Worm (Caenorhabditis elegans): ENCODE measurements around the gene tars-1.
A peak's percentile ranks its signal among the peaks of the same experiment; 100 is the strongest.

tars-1 gene

DNA sequence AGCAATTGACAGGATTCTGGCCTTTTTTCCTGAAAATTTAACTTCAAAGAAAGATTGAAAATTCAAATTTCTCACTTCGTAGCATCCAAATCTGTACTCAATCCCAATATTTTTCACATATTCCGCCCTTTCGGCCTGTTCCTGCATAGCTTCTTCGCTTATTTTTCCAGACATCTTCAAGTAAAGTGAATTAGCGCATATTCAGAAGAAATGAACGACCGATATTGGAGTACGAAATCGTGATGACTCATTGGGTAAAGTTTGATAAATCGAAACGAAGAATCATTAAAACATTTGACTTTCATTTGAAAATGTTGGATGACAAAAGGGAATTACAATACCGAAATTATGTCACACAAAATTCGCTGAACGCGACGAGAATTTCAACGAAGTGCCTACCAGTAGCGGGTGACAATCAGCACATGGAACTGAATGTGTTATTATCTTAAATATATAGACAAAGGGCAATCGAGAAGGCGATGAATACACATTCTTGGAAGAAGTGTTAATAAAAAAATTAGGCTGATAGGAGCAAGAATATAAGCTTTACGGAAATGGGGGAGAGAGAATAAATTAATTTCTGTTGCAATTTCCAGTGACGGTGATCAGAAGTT lies 44.4 kb downstream of the tars-1 start, which contains the start of gene coa-7:
TSS of gene coa-7 (minus strand) at position 174 of the 614 bp plus-strand sequence.
- TF ChIP-seq tlf-1 (GFP tag; optimal IDR thresholded peaks at IDR 0.05) (peak; percentile 37), F52B5.7 (tag; optimal IDR thresholded peaks at IDR 0.05) (peak; percentile 77), ztf-18 (tag; optimal IDR thresholded peaks at IDR 0.05) (peak; percentile 59), F49E8.2 (tag; optimal IDR thresholded peaks at IDR 0.05; ENCODE audit: insufficient read depth) (peak; percentile 92), B0336.3 (GFP tag; IDR thresholded peaks at IDR 0.05) (peak; percentile 84), him-1 (tag; optimal IDR thresholded peaks at IDR 0.05) (peak; percentile 26), ZK185.1 (tag; optimal IDR thresholded peaks at IDR 0.05; ENCODE audit: poor library complexity, severe bottlenecking) (peak; percentile 24), Y79H2A.3 (GFP tag; conservative IDR thresholded peaks at IDR 0.05) (0 out of 2 replicates have a peak, but pooled peaks have one; percentile 27), attf-5 (GFP tag; optimal IDR thresholded peaks at IDR 0.05) (peak; percentile 16), ztf-3 (GFP tag; optimal IDR thresholded peaks at IDR 0.05) (no peak), dox-1 (GFP tag; IDR thresholded peaks at IDR 0.05) (no peak), pha-4 (tag; optimal IDR thresholded peaks at IDR 0.05) (no peak), lin-26 (GFP tag; IDR thresholded peaks at IDR 0.05) (peak; percentile 43; the same call in 1 of the 2 replicates), ceh-40 (GFP tag; IDR thresholded peaks at IDR 0.05) (no peak), ceh-58 (GFP tag; IDR thresholded peaks at IDR 0.05) (0 out of 2 replicates have a peak, but pooled peaks have one; percentile 47), nfya-2 (GFP tag; IDR thresholded peaks at IDR 0.05) (no peak), cebp-1 (GFP tag; IDR thresholded peaks at IDR 0.05) (no peak), cebp-1 (tag; optimal IDR thresholded peaks at IDR 0.05) (peak; percentile 40), bed-2 (GFP tag; IDR thresholded peaks at IDR 0.05) (no peak), F37B4.10 (GFP tag; IDR thresholded peaks at IDR 0.05) (no peak), nhr-179 (tag; optimal IDR thresholded peaks at IDR 0.05) (no peak), C17E4.6 (GFP tag; IDR thresholded peaks at IDR 0.05) (no peak), F57A8.1 (GFP tag; optimal IDR thresholded peaks at IDR 0.05) (no peak), hmg-20 (GFP tag; IDR thresholded peaks at IDR 0.05) (no peak), mes-4 (tag; optimal IDR thresholded peaks at IDR 0.05) (peak; percentile 19), lsl-1 (GFP tag; optimal IDR thresholded peaks at IDR 0.05) (peak; percentile 41), T26A5.8 (tag; optimal IDR thresholded peaks at IDR 0.05) (no peak), ccch-3 (GFP tag; optimal IDR thresholded peaks at IDR 0.05) (no peak), repo-1 (tag; optimal IDR thresholded peaks at IDR 0.05) (peak; percentile 75), ama-1 (optimal IDR thresholded peaks at IDR 0.05) (no peak), ama-1 (GFP tag; optimal IDR thresholded peaks at IDR 0.05) (no peak), athp-1 (tag; optimal IDR thresholded peaks at IDR 0.05) (peak; percentile 73), mxl-1 (tag; optimal IDR thresholded peaks at IDR 0.05) (no peak), tbp1 (GFP tag; optimal IDR thresholded peaks at IDR 0.05) (peak; percentile 22), zfh-2 (GFP tag; conservative IDR thresholded peaks at IDR 0.05) (no peak), F10E7.11 (tag; optimal IDR thresholded peaks at IDR 0.05) (no peak), hmg-1.2 (GFP tag; IDR thresholded peaks at IDR 0.05) (peak; percentile 25; the same call in 1 of the 2 replicates), madf-3 (GFP tag; IDR thresholded peaks at IDR 0.05) (peak; percentile 66), ceh-79 (tag; optimal IDR thresholded peaks at IDR 0.05) (peak; percentile 65), F39B2.1 (GFP tag; IDR thresholded peaks at IDR 0.05) (0 out of 2 replicates have a peak, but pooled peaks have one; percentile 9), hsf-1 (GFP tag; IDR thresholded peaks at IDR 0.05) (peak; percentile 55; the same call in 1 of the 2 replicates), gei-17 (GFP tag; optimal IDR thresholded peaks at IDR 0.05) (no peak), unc-130 (GFP tag; optimal IDR thresholded peaks at IDR 0.05) (no peak), pbrm-1 (GFP tag; IDR thresholded peaks at IDR 0.05) (peak; percentile 61), mcd-1 (GFP tag; IDR thresholded peaks at IDR 0.05) (0 out of 2 replicates have a peak, but pooled peaks have one; percentile 30), T07F8.4 (tag; optimal IDR thresholded peaks at IDR 0.05) (no peak), Y53G8AR.9 (GFP tag; conservative IDR thresholded peaks at IDR 0.05) (peak; percentile 74), tbx-9 (tag; optimal IDR thresholded peaks at IDR 0.05; ENCODE audit: borderline replicate concordance) (peak; percentile 44), lag-1 (GFP tag; IDR thresholded peaks at IDR 0.05) (no peak)

All from whole organism, young adult.